Worm (Caenorhabditis elegans) whole organism, young adult: ENCODE data around the gene F40G9.5.
A peak's percentile ranks its signal among the peaks of the same experiment; 100 is the strongest.

Experiments used
- F10E7.11 ChIP-seq: sonication (generic microtip); optimal IDR thresholded peaks from 2 replicates; lab custom pipeline; 2017; ENCODE audit warnings: mild to moderate bottlenecking, missing genetic modification characterization, moderate library complexity, missing compliant biosample characterization
- F23B12.7 ChIP-seq: sonication (generic microtip); optimal IDR thresholded peaks from 2 replicates; lab custom pipeline; 2017; ENCODE audit warnings: missing genetic modification characterization, mild to moderate bottlenecking, missing compliant biosample characterization, antibody characterized with exemption, moderate library complexity; ENCODE audit not compliant: insufficient read depth
- F52B5.7 ChIP-seq: sonication (generic microtip); optimal IDR thresholded peaks from 2 replicates; lab custom pipeline; 2016; ENCODE audit warnings: mild to moderate bottlenecking, missing genetic modification characterization, missing compliant biosample characterization
- T07F8.4 ChIP-seq: sonication (generic microtip); optimal IDR thresholded peaks from 2 replicates; lab custom pipeline; 2016; ENCODE audit warnings: mild to moderate bottlenecking, missing genetic modification characterization, moderate library complexity, missing compliant biosample characterization
- T26A5.8 ChIP-seq: sonication (generic microtip); optimal IDR thresholded peaks from 2 replicates; lab custom pipeline; 2016; ENCODE audit warnings: missing genetic modification characterization, missing compliant biosample characterization
- Y53G8AR.9 ChIP-seq: fragments of 200-800 bp; sonication (Bioruptor generic); conservative IDR thresholded peaks from 2 replicates; pipeline ENCODE4 v1.3.6; 2022; ENCODE audit warnings: missing genetic modification reagents, missing genetic modification characterization, missing compliant biosample characterization
- Y56A3A.18 ChIP-seq: fragments of 200-800 bp; sonication (Bioruptor generic); IDR thresholded peaks from 2 replicates; pipeline ENCODE4 v1.3.6; 2022; ENCODE audit warnings: missing genetic modification reagents, missing genetic modification characterization, missing compliant biosample characterization
- Y79H2A.3 ChIP-seq: fragments of 200-800 bp; sonication (Bioruptor generic); conservative IDR thresholded peaks from 2 replicates; pipeline ENCODE4 v1.3.6; 2022; ENCODE audit warnings: missing genetic modification reagents, missing genetic modification characterization, missing compliant biosample characterization
- atf-7 ChIP-seq: sonication (generic microtip); optimal IDR thresholded peaks from 2 replicates; lab custom pipeline; 2017; ENCODE audit warnings: mild to moderate bottlenecking, missing genetic modification characterization, missing compliant biosample characterization
- attf-5 ChIP-seq: fragments of 200-800 bp; sonication (Bioruptor generic); optimal IDR thresholded peaks from 2 replicates; lab custom pipeline; 2018; ENCODE audit warnings: mild to moderate bottlenecking, missing genetic modification characterization, missing compliant biosample characterization
- attf-6 ChIP-seq: fragments of 200-800 bp; sonication (Bioruptor generic); IDR thresholded peaks from 2 replicates; pipeline ENCODE4 v1.3.6; 2022; ENCODE audit warnings: missing genetic modification reagents, missing genetic modification characterization, missing compliant biosample characterization
- ceh-27 ChIP-seq: fragments of 200-800 bp; sonication (Bioruptor generic); optimal IDR thresholded peaks from 2 replicates; lab custom pipeline; 2018; ENCODE audit warnings: mild to moderate bottlenecking, missing genetic modification characterization, moderate library complexity, missing compliant biosample characterization
- ceh-40 ChIP-seq: fragments of 200-800 bp; sonication (Bioruptor generic); IDR thresholded peaks from 2 replicates; pipeline ENCODE4 v1.3.6; 2022; ENCODE audit warnings: missing genetic modification characterization, missing compliant biosample characterization
- dpff-1 ChIP-seq: sonication (generic microtip); optimal IDR thresholded peaks from 2 replicates; lab custom pipeline; 2017; ENCODE audit warnings: mild to moderate bottlenecking, missing genetic modification characterization, missing compliant biosample characterization
- efl-1 ChIP-seq: fragments of 150-350 bp; optimal IDR thresholded peaks from 2 replicates; lab custom pipeline; 2014; ENCODE audit warnings: missing biosample characterization, missing genetic modification reagents, missing genetic modification characterization
- egl-44 ChIP-seq: fragments of 200-800 bp; sonication (Bioruptor generic); IDR thresholded peaks from 2 replicates; pipeline ENCODE4 v1.3.6; 2022; ENCODE audit warnings: missing genetic modification reagents, missing genetic modification characterization, missing compliant biosample characterization
- egrh-3 ChIP-seq: fragments of 200-800 bp; sonication (Bioruptor generic); IDR thresholded peaks from 2 replicates; pipeline ENCODE4 v1.3.6; 2022; ENCODE audit warnings: missing genetic modification reagents, missing genetic modification characterization, missing compliant biosample characterization
- ekl-4 ChIP-seq: fragments of 200-800 bp; sonication (Bioruptor generic); IDR thresholded peaks from 2 replicates; pipeline ENCODE4 v1.3.6; 2022; ENCODE audit warnings: missing genetic modification reagents, missing genetic modification characterization, missing compliant biosample characterization
- hmg-20 ChIP-seq: fragments of 200-800 bp; sonication (Bioruptor generic); IDR thresholded peaks from 2 replicates; pipeline ENCODE4 v1.3.6; 2022; ENCODE audit warnings: missing genetic modification reagents, missing genetic modification characterization, missing compliant biosample characterization
- hrde-1 ChIP-seq: sonication (generic microtip); optimal IDR thresholded peaks from 2 replicates; lab custom pipeline; 2016; ENCODE audit warnings: missing genetic modification characterization, mild to moderate bottlenecking, missing compliant biosample characterization, moderate library complexity, missing genotype, missing genetic modification reagents, borderline replicate concordance
- let-526 ChIP-seq: fragments of 200-800 bp; sonication (Bioruptor generic); IDR thresholded peaks from 2 replicates; pipeline ENCODE4 v1.3.6; 2022; ENCODE audit warnings: missing genetic modification reagents, missing genetic modification characterization, missing compliant biosample characterization
- lin-40 ChIP-seq: sonication (generic microtip); optimal IDR thresholded peaks from 2 replicates; lab custom pipeline; 2016; ENCODE audit warnings: missing genetic modification characterization, mild to moderate bottlenecking, missing compliant biosample characterization, missing genotype, missing genetic modification reagents
- lin-54 ChIP-seq: fragments of 200-800 bp; sonication (Bioruptor generic); optimal IDR thresholded peaks from 2 replicates; lab custom pipeline; 2018; ENCODE audit warnings: mild to moderate bottlenecking, missing genetic modification characterization, missing compliant biosample characterization
- lir-1 ChIP-seq: fragments of 200-800 bp; sonication (Bioruptor generic); conservative IDR thresholded peaks from 2 replicates; pipeline ENCODE4 v1.3.6; 2022; ENCODE audit warnings: missing genetic modification reagents, missing genetic modification characterization, missing compliant biosample characterization
- madf-3 ChIP-seq: fragments of 200-800 bp; sonication (Bioruptor generic); IDR thresholded peaks from 2 replicates; pipeline ENCODE4 v1.3.6; 2022; ENCODE audit warnings: missing genetic modification reagents, missing genetic modification characterization, missing compliant biosample characterization
- madf-6 ChIP-seq: fragments of 200-800 bp; sonication (Bioruptor generic); IDR thresholded peaks from 2 replicates; pipeline ENCODE4 v1.3.6; 2022; ENCODE audit warnings: missing genetic modification reagents, missing genetic modification characterization, missing compliant biosample characterization
- nhr-120 ChIP-seq: fragments of 200-800 bp; sonication (Bioruptor generic); IDR thresholded peaks from 2 replicates; pipeline ENCODE4 v1.3.6; 2022; ENCODE audit warnings: missing genetic modification characterization, missing compliant biosample characterization
- nhr-179 ChIP-seq: sonication (generic microtip); optimal IDR thresholded peaks from 2 replicates; lab custom pipeline; 2016; ENCODE audit warnings: mild to moderate bottlenecking, missing genetic modification characterization, missing compliant biosample characterization
- nhr-27 ChIP-seq: fragments of 200-800 bp; sonication (Bioruptor generic); optimal IDR thresholded peaks from 2 replicates; lab custom pipeline; 2018; ENCODE audit warnings: mild to moderate bottlenecking, missing genetic modification characterization, moderate library complexity, missing compliant biosample characterization
- rec-8 ChIP-seq, 2 experiments: sonication (generic microtip); optimal IDR thresholded peaks; 2 replicates each; lab custom pipeline; 2016; ENCODE audit warnings: mild to moderate bottlenecking in 2 of 2, missing genetic modification characterization in 2 of 2, missing genetic modification reagents in 2 of 2, missing genotype in 2 of 2, missing biosample characterization in 1 of 2, missing compliant biosample characterization in 1 of 2, moderate library complexity in 1 of 2
- sea-2 ChIP-seq: fragments of 200-800 bp; sonication (Bioruptor generic); IDR thresholded peaks from 2 replicates; pipeline ENCODE4 v1.3.6; 2022; ENCODE audit warnings: missing genetic modification characterization, missing compliant biosample characterization
- snpc-1.3 ChIP-seq: sonication (generic microtip); optimal IDR thresholded peaks from 2 replicates; lab custom pipeline; 2017; ENCODE audit warnings: missing genetic modification characterization, mild to moderate bottlenecking, missing compliant biosample characterization, antibody characterized with exemption, moderate library complexity, missing genotype, missing genetic modification reagents; ENCODE audit not compliant: insufficient read depth
- unc-62 ChIP-seq: fragments of 150-350 bp; optimal IDR thresholded peaks from 2 replicates; lab custom pipeline; 2014; ENCODE audit warnings: missing biosample characterization, missing genetic modification reagents, missing genetic modification characterization
- zfh-2 ChIP-seq: fragments of 200-800 bp; sonication (Bioruptor generic); conservative IDR thresholded peaks from 2 replicates; pipeline ENCODE4 v1.3.6; 2022; ENCODE audit warnings: missing genetic modification reagents, missing genetic modification characterization, missing compliant biosample characterization
- ztf-18 ChIP-seq: sonication (generic microtip); optimal IDR thresholded peaks from 2 replicates; lab custom pipeline; 2016; ENCODE audit warnings: missing genotype, mild to moderate bottlenecking, missing genetic modification characterization, missing compliant biosample characterization

F40G9.5 gene

ce11 chrIII:165390-165789 is 15.7 kb upstream of the F40G9.5 start, which contains the start of gene F40G9.7:
F40G9.7 (plus strand) TSS chrIII:165690.
- TF ChIP-seq nhr-27 (tag; lab: Kevin White, UChicago): no peak
- no peak for TF ChIP-seq snpc-1.3 (tag; lab: Kevin White, UChicago)
- no peak for TF ChIP-seq Y53G8AR.9
- TF ChIP-seq egl-44 (GFP tag; lab: Robert Waterston, UW): no peak
- TF ChIP-seq hmg-20 (GFP tag; lab: Robert Waterston, UW): no peak
- TF ChIP-seq F23B12.7 (tag; lab: Kevin White, UChicago): no peak
- TF ChIP-seq lin-40: no peak

DNA sequence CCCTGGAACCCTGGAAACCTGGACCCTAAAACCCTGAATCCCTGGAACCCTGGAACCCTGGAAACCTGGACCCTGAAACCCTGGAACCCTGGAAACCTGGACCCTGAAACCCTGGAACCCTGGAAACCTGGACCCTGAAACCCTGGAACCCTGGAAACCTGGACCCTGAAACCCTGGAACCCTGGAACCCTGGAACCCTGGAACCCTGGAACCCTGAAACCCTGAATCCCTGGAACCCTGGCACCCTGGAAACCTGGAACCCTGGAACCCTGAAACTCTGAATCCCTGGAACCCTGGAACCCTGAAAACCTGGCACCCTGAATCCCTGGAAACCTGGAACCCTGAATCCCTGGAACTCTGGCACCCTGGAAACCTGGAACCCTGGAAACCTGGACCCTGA is 12.7 kb upstream of the F40G9.5 start:
- TF ChIP-seq zfh-2 (peak; percentile 82), egrh-3 (GFP tag; lab: Robert Waterston, UW) (peak; percentile 85)
- TF ChIP-seq, all 124 proteins: peak for 2; not testable (repeated sequence) for 122

- TF ChIP-seq efl-1 (GFP tag; lab: Kevin White, UChicago): no peak
- TF ChIP-seq ekl-4 (GFP tag; lab: Robert Waterston, UW): no peak
- TF ChIP-seq ztf-18 (tag; lab: Kevin White, UChicago): no peak
- no peak for TF ChIP-seq Y56A3A.18 (GFP tag; lab: Robert Waterston, UW)
- no peak for TF ChIP-seq T07F8.4 (tag; lab: Kevin White, UChicago)
- no peak for TF ChIP-seq Y79H2A.3 (GFP tag; lab: Robert Waterston, UW)
- no peak for TF ChIP-seq attf-5 (GFP tag; lab: Kevin White, UChicago)
- no peak for TF ChIP-seq nhr-120
- no peak for TF ChIP-seq madf-6
- TF ChIP-seq hmg-20 (GFP tag; lab: Robert Waterston, UW): no peak
These were observed 11.6 kb upstream of the F40G9.5 start, which contains the start of gene F40G9.18 for ce11 chrIII:169478-169877. F40G9.18 (minus strand) TSS chrIII:169578.

DNA sequence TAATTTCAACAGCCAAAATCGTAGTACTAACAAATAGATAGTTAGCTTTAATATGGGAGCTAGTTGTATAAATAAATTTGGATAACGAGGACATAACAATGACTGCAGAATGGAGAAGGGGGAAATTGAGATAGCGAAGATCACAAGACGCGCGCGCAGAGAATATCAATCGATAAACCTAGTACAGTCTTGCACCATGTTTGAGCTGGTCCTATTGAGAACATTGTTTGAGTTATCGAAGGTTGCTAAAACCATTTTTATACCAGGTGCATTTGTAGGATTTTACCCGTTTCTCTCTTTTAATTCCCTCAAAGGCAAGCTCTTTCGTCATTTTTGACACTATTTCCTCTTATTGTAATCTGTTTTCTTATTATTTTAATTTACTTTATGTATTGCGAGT is 9.4 kb upstream of the F40G9.5 start, which contains the start of the genes F40G9.9 and F40G9.12:
TSS of gene F40G9.9 (minus strand) at position 101 of the 400 bp plus-strand sequence.
TSS of gene F40G9.12 (plus strand) at position 231 of the 400 bp plus-strand sequence.
- TF ChIP-seq ceh-27 (GFP tag; lab: Kevin White, UChicago) (no peak), Y79H2A.3 (GFP tag; lab: Robert Waterston, UW) (no peak), attf-6 (GFP tag; lab: Robert Waterston, UW) (no peak), nhr-179 (no peak), F10E7.11 (no peak), ceh-40 (GFP tag; lab: Robert Waterston, UW) (no peak), unc-62 (GFP tag; lab: Kevin White, UChicago) (no peak), atf-7 (no peak), rec-8 (tag; optimal IDR thresholded peaks at IDR 0.05; lab: Kevin White, UChicago) (no peak), lir-1 (GFP tag; lab: Robert Waterston, UW) (no peak), hrde-1 (no peak), dpff-1 (tag; lab: Kevin White, UChicago) (no peak), madf-3 (GFP tag; lab: Robert Waterston, UW) (no peak), let-526 (GFP tag; lab: Robert Waterston, UW) (no peak), F52B5.7 (tag; lab: Kevin White, UChicago) (no peak), F23B12.7 (tag; lab: Kevin White, UChicago) (no peak), lin-54 (GFP tag; lab: Kevin White, UChicago) (no peak), sea-2 (GFP tag; lab: Robert Waterston, UW) (no peak), T26A5.8 (tag; lab: Kevin White, UChicago) (no peak)
